Fruit fly (Drosophila melanogaster) whole organism, embryonic: ENCODE measurements around the gene CG33489.

Source experiments
- Adf1 ChIP-seq: fragments of 200-800 bp; sonication (Bioruptor generic); IDR thresholded peaks from 2 replicates; pipeline ENCODE4 v1.3.6; 2022; ENCODE audit warnings: missing biosample characterization, missing genetic modification characterization
- Atf-2 ChIP-seq: fragments of 200-800 bp; sonication (Bioruptor generic); optimal IDR thresholded peaks from 2 replicates; lab custom pipeline; 2016; ENCODE audit warnings: missing biosample characterization, missing genetic modification characterization
- Atf3 ChIP-seq: fragments of 200-800 bp; sonication (Bioruptor generic); optimal IDR thresholded peaks from 3 replicates; lab custom pipeline; 2016; ENCODE audit warnings: missing biosample characterization, missing genetic modification characterization
- CG10462 ChIP-seq: fragments of 200-800 bp; sonication (Bioruptor generic); optimal IDR thresholded peaks from 2 replicates; lab custom pipeline; 2016; ENCODE audit warnings: missing biosample characterization, missing genetic modification characterization
- CG10959 ChIP-seq: fragments of 200-800 bp; sonication (Bioruptor generic); IDR thresholded peaks from 2 replicates; pipeline ENCODE4 v1.3.6; 2022; ENCODE audit warnings: missing biosample characterization, missing genetic modification characterization
- CG11085 ChIP-seq: fragments of 200-800 bp; sonication (Bioruptor generic); IDR thresholded peaks from 2 replicates; pipeline ENCODE4 v1.3.6; 2022; ENCODE audit warnings: missing biosample characterization, missing genetic modification characterization
- CG13123 ChIP-seq: fragments of 200-800 bp; sonication (Bioruptor generic); optimal IDR thresholded peaks from 2 replicates; lab custom pipeline; 2016; ENCODE audit warnings: missing biosample characterization, missing genetic modification characterization
- CG15514 ChIP-seq: fragments of 200-800 bp; sonication (Bioruptor generic); optimal IDR thresholded peaks from 3 replicates; lab custom pipeline; 2017; ENCODE audit warnings: missing biosample characterization, missing genetic modification characterization, mild to moderate bottlenecking, moderate library complexity, missing genetic modification reagents
- CG16863 ChIP-seq: fragments of 200-800 bp; sonication (Bioruptor generic); optimal IDR thresholded peaks from 3 replicates; lab custom pipeline; 2016; ENCODE audit warnings: missing biosample characterization, missing genetic modification characterization
- CG2120 ChIP-seq: fragments of 200-800 bp; sonication (Bioruptor generic); optimal IDR thresholded peaks from 3 replicates; lab custom pipeline; 2016; ENCODE audit warnings: missing biosample characterization, missing genetic modification characterization
- CG32532 ChIP-seq: fragments of 200-800 bp; sonication (Bioruptor generic); IDR thresholded peaks from 2 replicates; pipeline ENCODE4 v1.3.6; 2022; ENCODE audit warnings: missing biosample characterization, missing genetic modification characterization
- CG3407 ChIP-seq: fragments of 200-800 bp; sonication (Bioruptor generic); optimal IDR thresholded peaks from 2 replicates; lab custom pipeline; 2018; ENCODE audit warnings: missing biosample characterization, mild to moderate bottlenecking, missing genetic modification characterization
- CG34224 ChIP-seq: fragments of 200-800 bp; sonication (Bioruptor generic); IDR thresholded peaks from 3 replicates; pipeline ENCODE4 v1.3.6; 2022; ENCODE audit warnings: missing biosample characterization, missing genetic modification characterization; ENCODE audit not compliant: partially characterized antibody
- CG6765 ChIP-seq: fragments of 200-800 bp; sonication (Bioruptor generic); optimal IDR thresholded peaks from 3 replicates; lab custom pipeline; 2017; ENCODE audit warnings: missing biosample characterization, mild to moderate bottlenecking, missing genetic modification characterization
- CG7839 ChIP-seq: fragments of 200-800 bp; sonication (Bioruptor generic); optimal IDR thresholded peaks from 3 replicates; lab custom pipeline; 2018; ENCODE audit warnings: missing biosample characterization, mild to moderate bottlenecking, missing genetic modification characterization, moderate library complexity
- CG8388 ChIP-seq: fragments of 200-800 bp; sonication (Bioruptor generic); optimal IDR thresholded peaks from 2 replicates; lab custom pipeline; 2019; ENCODE audit warnings: missing biosample characterization, mild to moderate bottlenecking, missing genetic modification characterization, moderate library complexity
- CG9437 ChIP-seq: fragments of 200-800 bp; sonication (Bioruptor generic); optimal IDR thresholded peaks from 2 replicates; lab custom pipeline; 2018; ENCODE audit warnings: missing biosample characterization, mild to moderate bottlenecking, missing genetic modification characterization
- CG9817 ChIP-seq: fragments of 200-800 bp; sonication (Bioruptor generic); optimal IDR thresholded peaks from 2 replicates; lab custom pipeline; 2018; ENCODE audit warnings: missing biosample characterization, mild to moderate bottlenecking, missing genetic modification characterization, moderate library complexity
- CTCF ChIP-seq: fragments of 200-800 bp; sonication (Bioruptor generic); optimal IDR thresholded peaks from 2 replicates; lab custom pipeline; 2017; ENCODE audit warnings: missing biosample characterization, mild to moderate bottlenecking, missing genetic modification characterization, moderate library complexity
- Dref ChIP-seq: fragments of 200-800 bp; sonication (Bioruptor generic); IDR thresholded peaks from 2 replicates; pipeline ENCODE4 v1.3.6; 2022; ENCODE audit warnings: missing biosample characterization, missing genetic modification characterization
- E2f2 ChIP-seq: fragments of 200-800 bp; sonication (Bioruptor generic); IDR thresholded peaks from 2 replicates; pipeline ENCODE4 v1.3.6; 2022; ENCODE audit warnings: missing biosample characterization, missing genetic modification characterization
- Ets97D ChIP-seq: fragments of 200-800 bp; sonication (Bioruptor generic); optimal IDR thresholded peaks from 3 replicates; lab custom pipeline; 2016; ENCODE audit warnings: missing biosample characterization, missing genetic modification characterization
- Fer2 ChIP-seq: fragments of 200-800 bp; sonication (Bioruptor generic); optimal IDR thresholded peaks from 2 replicates; lab custom pipeline; 2018; ENCODE audit warnings: missing biosample characterization, mild to moderate bottlenecking, missing genetic modification characterization, moderate library complexity
- Gug ChIP-seq: fragments of 200-800 bp; sonication (Bioruptor generic); IDR thresholded peaks from 4 replicates; pipeline ENCODE4 v1.3.6; 2022; ENCODE audit warnings: missing biosample characterization, missing genetic modification characterization
- HLH54F ChIP-seq: fragments of 200-800 bp; sonication (Bioruptor generic); optimal IDR thresholded peaks from 3 replicates; lab custom pipeline; 2016; ENCODE audit warnings: missing biosample characterization, missing genetic modification characterization
- Hmr ChIP-seq: fragments of 200-800 bp; sonication (Bioruptor generic); optimal IDR thresholded peaks from 3 replicates; lab custom pipeline; 2017; ENCODE audit warnings: mild to moderate bottlenecking, missing biosample characterization, missing genetic modification reagents, missing genetic modification characterization
- Hsf ChIP-seq: fragments of 200-800 bp; sonication (Bioruptor generic); optimal IDR thresholded peaks from 3 replicates; lab custom pipeline; 2016; ENCODE audit warnings: missing biosample characterization, missing genetic modification characterization
- NK7.1 ChIP-seq: fragments of 200-800 bp; sonication (Bioruptor generic); optimal IDR thresholded peaks from 3 replicates; lab custom pipeline; 2016; ENCODE audit warnings: missing biosample characterization, missing genetic modification characterization
- NfI ChIP-seq: fragments of 200-800 bp; sonication (Bioruptor generic); optimal IDR thresholded peaks from 3 replicates; lab custom pipeline; 2018; ENCODE audit warnings: missing biosample characterization, mild to moderate bottlenecking, missing genetic modification characterization, moderate library complexity
- Oli ChIP-seq: fragments of 200-800 bp; sonication (Bioruptor generic); optimal IDR thresholded peaks from 2 replicates; lab custom pipeline; 2018; ENCODE audit warnings: missing biosample characterization, mild to moderate bottlenecking, missing genetic modification characterization, moderate library complexity
- Rx ChIP-seq: fragments of 200-800 bp; sonication (Bioruptor generic); IDR thresholded peaks from 2 replicates; pipeline ENCODE4 v1.3.6; 2022; ENCODE audit warnings: missing biosample characterization, missing genetic modification characterization
- Usf ChIP-seq: fragments of 200-800 bp; sonication (Bioruptor generic); optimal IDR thresholded peaks from 2 replicates; lab custom pipeline; 2017; ENCODE audit warnings: missing genotype, missing biosample characterization, missing genetic modification characterization
- ac ChIP-seq: fragments of 200-800 bp; sonication (Bioruptor generic); optimal IDR thresholded peaks from 3 replicates; lab custom pipeline; 2017; ENCODE audit warnings: missing biosample characterization, mild to moderate bottlenecking, missing genetic modification characterization
- ap ChIP-seq: fragments of 200-800 bp; sonication (Bioruptor generic); IDR thresholded peaks from 2 replicates; pipeline ENCODE4 v1.3.6; 2022; ENCODE audit warnings: missing biosample characterization, missing genetic modification characterization
- ato ChIP-seq: fragments of 200-800 bp; sonication (Bioruptor generic); IDR thresholded peaks from 2 replicates; pipeline ENCODE4 v1.3.6; 2022; ENCODE audit warnings: missing biosample characterization, missing genetic modification characterization; ENCODE audit not compliant: partially characterized antibody
- cad ChIP-seq: fragments of >200 bp; optimal IDR thresholded peaks from 2 replicates; lab custom pipeline; 2017; ENCODE audit warnings: missing biosample characterization, missing genetic modification characterization
- ci ChIP-seq: fragments of 200-800 bp; sonication (Bioruptor generic); IDR thresholded peaks from 3 replicates; pipeline ENCODE4 v1.3.6; 2022; ENCODE audit warnings: missing biosample characterization, missing genetic modification characterization
- dysf ChIP-seq: fragments of 200-800 bp; sonication (Bioruptor generic); IDR thresholded peaks from 3 replicates; pipeline ENCODE4 v1.3.6; 2022; ENCODE audit warnings: missing biosample characterization, missing genetic modification characterization
- gcm2 ChIP-seq: fragments of 200-800 bp; sonication (Bioruptor generic); optimal IDR thresholded peaks from 2 replicates; lab custom pipeline; 2016; ENCODE audit warnings: missing biosample characterization, missing genetic modification characterization
- her ChIP-seq: fragments of 200-800 bp; sonication (Bioruptor generic); optimal IDR thresholded peaks from 2 replicates; lab custom pipeline; 2016; ENCODE audit warnings: missing biosample characterization, missing genetic modification characterization
- insv ChIP-seq, 2 experiments: fragments of 200-800 bp; sonication (Bioruptor generic); optimal IDR thresholded peaks; 3 replicates each; lab custom pipeline; 2016 to 2018; ENCODE audit warnings: missing biosample characterization in 2 of 2, missing genetic modification characterization in 2 of 2
- pho ChIP-seq: fragments of 200-800 bp; sonication (Bioruptor generic); optimal IDR thresholded peaks from 2 replicates; lab custom pipeline; 2016; ENCODE audit warnings: missing biosample characterization, missing genetic modification characterization
- ranshi ChIP-seq: fragments of 200-800 bp; sonication (Bioruptor generic); IDR thresholded peaks from 2 replicates; pipeline ENCODE4 v1.3.6; 2022; ENCODE audit warnings: missing biosample characterization, missing genetic modification characterization
- repo ChIP-seq: fragments of 200-800 bp; sonication (Bioruptor generic); optimal IDR thresholded peaks from 2 replicates; lab custom pipeline; 2016; ENCODE audit warnings: missing biosample characterization, missing genetic modification characterization
- rib ChIP-seq: fragments of 200-800 bp; sonication (Bioruptor generic); IDR thresholded peaks from 2 replicates; pipeline ENCODE4 v1.3.6; 2022; ENCODE audit warnings: missing biosample characterization, missing genetic modification characterization
- row ChIP-seq: fragments of 200-800 bp; sonication (Bioruptor generic); IDR thresholded peaks from 3 replicates; pipeline ENCODE4 v1.3.6; 2022; ENCODE audit warnings: missing biosample characterization, missing genetic modification characterization
- sc ChIP-seq, 3 experiments: fragments of >200 bp in 2 of 3; fragments of 200-800 bp in 1 of 3; sonication (Bioruptor generic) in 1 of 3; optimal IDR thresholded peaks; 2 replicates in 2 of 3; 3 replicates in 1 of 3; lab custom pipeline; 2017; ENCODE audit warnings: mild to moderate bottlenecking in 1 of 3, missing biosample characterization in 1 of 3, missing genetic modification characterization in 1 of 3, missing genetic modification reagents in 1 of 3
- sima ChIP-seq: fragments of 200-800 bp; sonication (Bioruptor generic); optimal IDR thresholded peaks from 2 replicates; lab custom pipeline; 2016; ENCODE audit warnings: missing biosample characterization, missing genetic modification characterization
- sug ChIP-seq: fragments of 200-800 bp; optimal IDR thresholded peaks from 2 replicates; lab custom pipeline; 2019; ENCODE audit warnings: missing biosample characterization, mild to moderate bottlenecking, missing genetic modification characterization, moderate library complexity
- tap ChIP-seq: fragments of 200-800 bp; optimal IDR thresholded peaks from 3 replicates; lab custom pipeline; 2019; ENCODE audit warnings: missing biosample characterization, mild to moderate bottlenecking, missing genetic modification characterization, moderate library complexity
- trem ChIP-seq: fragments of 200-800 bp; optimal IDR thresholded peaks from 3 replicates; lab custom pipeline; 2019; ENCODE audit warnings: missing biosample characterization, mild to moderate bottlenecking, missing genetic modification characterization, moderate library complexity
- zfh2 ChIP-seq: fragments of 200-800 bp; sonication (Bioruptor generic); optimal IDR thresholded peaks from 2 replicates; lab custom pipeline; 2016; ENCODE audit warnings: missing biosample characterization, missing genetic modification characterization

CG33489 gene

DNA sequence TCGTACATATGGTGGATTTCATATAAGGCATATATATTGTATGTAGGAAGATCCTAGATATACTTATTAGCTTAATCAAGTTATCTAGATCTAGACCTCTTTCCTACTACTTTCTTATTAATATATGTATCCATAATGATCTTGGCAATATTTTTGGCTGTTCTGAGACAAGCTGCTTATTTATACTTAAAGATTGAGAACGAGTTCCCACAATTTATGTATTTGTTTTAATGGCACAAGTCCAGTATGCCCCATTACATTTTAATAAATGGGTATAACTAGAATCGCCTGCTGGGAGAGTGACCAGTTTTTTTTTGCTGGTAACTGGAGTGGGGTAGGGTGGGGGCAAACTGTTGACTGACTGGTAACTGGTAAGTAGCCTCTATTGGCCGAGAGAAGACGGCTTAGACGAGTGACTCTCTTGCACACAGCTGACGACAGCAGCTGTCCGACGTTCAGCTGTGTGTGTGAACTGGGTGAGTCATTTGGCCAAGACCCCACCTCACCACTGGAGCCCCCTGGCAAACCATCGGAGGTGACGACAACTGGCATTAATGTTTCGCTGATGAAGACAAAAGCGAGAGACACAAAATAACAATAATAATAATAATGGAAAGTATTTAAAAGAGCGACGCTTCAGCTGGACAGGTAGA is 40.0 kb downstream of the CG33489 start (continued):
- TF ChIP-seq CG6765 (GFP tag; lab: Kevin White, UChicago) (no peak), sug (no peak), Ets97D (GFP tag; lab: Kevin White, UChicago) (no peak), CG11085 (GFP tag; lab: Robert Waterston, UW) (no peak), CG13123 (GFP tag; lab: Kevin White, UChicago) (no peak), NK7.1 (GFP tag; lab: Kevin White, UChicago) (no peak), Atf-2 (GFP tag; lab: Kevin White, UChicago) (no peak), Usf (GFP tag; lab: Kevin White, UChicago) (no peak), CG9817 (tag; lab: Kevin White, UChicago) (no peak), insv (GFP tag; optimal IDR thresholded peaks at IDR 0.05; lab: Kevin White, UChicago) (no peak), cad (GFP tag; lab: Kevin White, UChicago) (no peak), ato (GFP tag; lab: Robert Waterston, UW) (no peak), Atf3 (GFP tag; lab: Kevin White, UChicago) (no peak), CG32532 (GFP tag; lab: Robert Waterston, UW) (0 out of 2 replicates have a peak, but pooled peaks have one; percentile 9), ci (GFP tag; lab: Robert Waterston, UW) (peak; percentile 55; the same call in 2 of the 3 replicates), CG3407 (GFP tag; lab: Kevin White, UChicago) (no peak), sc (optimal IDR thresholded peaks at IDR 0.05; lab: Kevin White, UChicago) (no peak), sc (GFP tag; optimal IDR thresholded peaks at IDR 0.05; lab: Kevin White, UChicago) (no peak), gcm2 (GFP tag; lab: Kevin White, UChicago) (no peak), Hmr (no peak), CTCF (no peak), row (GFP tag; lab: Robert Waterston, UW) (peak; percentile 17; the same call in 2 of the 3 replicates), CG15514 (GFP tag; lab: Kevin White, UChicago) (no peak), her (GFP tag; lab: Kevin White, UChicago) (no peak), ranshi (GFP tag; lab: Robert Waterston, UW) (no peak), Rx (GFP tag; lab: Robert Waterston, UW) (no peak), trem (tag; lab: Kevin White, UChicago) (no peak), Oli (tag; lab: Kevin White, UChicago) (no peak), NfI (GFP tag; lab: Kevin White, UChicago) (no peak), Gug (GFP tag; lab: Robert Waterston, UW) (no peak), dysf (no peak; the same call in 2 of the 3 replicates), CG7839 (tag; lab: Kevin White, UChicago) (no peak), CG34224 (GFP tag; lab: Robert Waterston, UW) (no peak), CG10462 (GFP tag; lab: Kevin White, UChicago) (no peak), Hsf (no peak), pho (GFP tag; lab: Kevin White, UChicago) (no peak), CG8388 (GFP tag; lab: Kevin White, UChicago) (no peak), rib (GFP tag; lab: Robert Waterston, UW) (no peak), Dref (GFP tag; lab: Robert Waterston, UW) (no peak), sima (GFP tag; lab: Kevin White, UChicago) (no peak), zfh2 (GFP tag; lab: Kevin White, UChicago) (no peak), repo (GFP tag; lab: Kevin White, UChicago) (no peak), CG16863 (no peak), CG9437 (GFP tag; lab: Kevin White, UChicago) (no peak), ac (GFP tag; lab: Kevin White, UChicago) (no peak), CG10959 (GFP tag; lab: Robert Waterston, UW) (no peak), E2f2 (GFP tag; lab: Robert Waterston, UW) (no peak), CG2120 (GFP tag; lab: Kevin White, UChicago) (peak; percentile 33), Fer2 (tag; lab: Kevin White, UChicago) (no peak), ap (GFP tag; lab: Robert Waterston, UW) (no peak), tap (tag; lab: Kevin White, UChicago) (no peak), Adf1 (GFP tag; lab: Robert Waterston, UW) (no peak), HLH54F (GFP tag; lab: Kevin White, UChicago) (no peak)
